Worm (Caenorhabditis elegans): Measurements from ENCODE around the gene Y57G11B.5.

Y57G11B.5 gene

ce11 chrIV:14576471-14576870, 1.9 kb downstream of the Y57G11B.5 start:
- TF ChIP-seq M03D4.4 (tag; optimal IDR thresholded peaks at IDR 0.05) (peak; percentile 63), pha-4 (tag; optimal IDR thresholded peaks at IDR 0.05) (no peak), ceh-83 (GFP tag; optimal IDR thresholded peaks at IDR 0.05) (peak; percentile 81), sem-2 (GFP tag; optimal IDR thresholded peaks at IDR 0.05) (no peak), mls-2 (tag; optimal IDR thresholded peaks at IDR 0.05) (no peak), cnd-1 (tag; optimal IDR thresholded peaks at IDR 0.05) (peak; percentile 71), flh-1 (GFP tag; optimal IDR thresholded peaks at IDR 0.05) (peak; percentile 16), ces-1 (GFP tag; optimal IDR thresholded peaks at IDR 0.05) (no peak), nhr-2 (tag; optimal IDR thresholded peaks at IDR 0.05) (no peak), nhr-76 (tag; optimal IDR thresholded peaks at IDR 0.05) (no peak), ham-2 (GFP tag; optimal IDR thresholded peaks at IDR 0.05) (peak; percentile 71), bed-3 (GFP tag; optimal IDR thresholded peaks at IDR 0.05) (peak; percentile 22), tbx-8 (GFP tag; optimal IDR thresholded peaks at IDR 0.05) (no peak), ztf-11 (tag; optimal IDR thresholded peaks at IDR 0.05) (no peak)

DNA sequence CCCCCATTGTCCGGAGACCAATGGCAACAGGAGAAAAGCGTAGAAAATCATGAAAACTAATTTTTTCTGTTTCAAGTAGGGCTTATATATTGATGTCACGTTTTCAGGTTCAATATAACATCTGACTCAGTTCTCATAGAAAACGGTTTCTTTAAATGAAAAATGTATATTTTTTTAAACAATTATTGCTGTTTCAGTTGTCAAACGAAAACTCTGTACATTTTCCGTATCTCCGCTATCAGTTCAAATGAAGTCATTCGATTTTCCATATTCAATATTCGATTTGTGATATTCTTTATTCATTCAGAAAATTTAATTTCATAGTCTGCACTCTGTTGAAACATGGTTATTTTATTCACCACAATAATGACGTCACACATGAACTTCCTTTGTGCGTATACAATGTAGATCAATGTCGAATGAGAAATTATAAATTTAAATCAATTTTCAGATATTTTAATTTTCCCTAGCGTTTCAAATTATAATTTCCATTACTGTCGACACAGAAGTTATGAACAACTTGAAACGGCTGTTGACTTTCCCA, 4.1 kb downstream of the Y57G11B.5 start, which contains the start of gene Y57G11B.8:
Y57G11B.8 (minus strand) TSS at position 51 of the 544 bp plus-strand sequence.
- no peak for TF ChIP-seq flh-1 (GFP tag; optimal IDR thresholded peaks at IDR 0.05)
- TF ChIP-seq blmp-1 (tag; optimal IDR thresholded peaks at IDR 0.05), result no peak
- no peak for TF ChIP-seq bed-3 (GFP tag; optimal IDR thresholded peaks at IDR 0.05)
- TF ChIP-seq nhr-76 (tag; optimal IDR thresholded peaks at IDR 0.05), result no peak
- TF ChIP-seq nhr-2 (tag; optimal IDR thresholded peaks at IDR 0.05), result no peak
- TF ChIP-seq ceh-39 (tag; optimal IDR thresholded peaks at IDR 0.05), result no peak
- TF ChIP-seq pha-4 (tag; optimal IDR thresholded peaks at IDR 0.05), result no peak
- no peak for TF ChIP-seq elt-1 (tag; optimal IDR thresholded peaks at IDR 0.05; ENCODE audit: borderline replicate concordance, insufficient read depth)
- TF ChIP-seq zip-8 (tag; optimal IDR thresholded peaks at IDR 0.05), result no peak
- no peak for TF ChIP-seq lsy-2 (tag; optimal IDR thresholded peaks at IDR 0.05)
- TF ChIP-seq sptf-1 (tag; optimal IDR thresholded peaks at IDR 0.05), result no peak
- TF ChIP-seq mep-1 (tag; optimal IDR thresholded peaks at IDR 0.05), result no peak
- TF ChIP-seq cnd-1 (tag; optimal IDR thresholded peaks at IDR 0.05), result no peak

DNA sequence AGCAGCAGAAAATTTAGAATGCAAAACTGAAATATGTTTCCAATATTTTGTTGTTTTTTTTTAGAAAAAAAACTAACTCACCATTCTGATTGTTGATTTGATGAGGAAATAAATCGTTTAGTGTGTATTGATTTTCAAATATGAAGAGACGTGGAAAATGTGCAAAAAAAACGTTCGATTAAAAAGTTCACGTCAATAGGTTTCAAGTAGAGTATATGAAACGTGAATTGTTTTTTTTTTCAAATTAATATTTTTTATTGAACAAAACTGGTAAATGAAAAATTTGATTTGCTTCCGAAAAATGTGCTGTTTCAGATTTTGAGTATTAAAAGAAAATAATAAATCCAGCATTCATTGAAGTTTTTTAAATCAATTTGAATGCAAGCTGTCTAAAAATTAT, 6.3 kb downstream of the Y57G11B.5 start, which contains the start of gene irld-18:
irld-18 (minus strand) TSS at position 101 of the 400 bp plus-strand sequence.
- TF ChIP-seq pha-4 (tag; optimal IDR thresholded peaks at IDR 0.05), result no peak
- TF ChIP-seq flh-1 (GFP tag; optimal IDR thresholded peaks at IDR 0.05), result no peak
- TF ChIP-seq ceh-83 (GFP tag; optimal IDR thresholded peaks at IDR 0.05), result no peak
- no peak for TF ChIP-seq lsy-2 (tag; optimal IDR thresholded peaks at IDR 0.05)
- no peak for TF ChIP-seq sptf-1 (tag; optimal IDR thresholded peaks at IDR 0.05)
- TF ChIP-seq nhr-237 (tag; optimal IDR thresholded peaks at IDR 0.05), result no peak
- no peak for TF ChIP-seq bed-3 (GFP tag; optimal IDR thresholded peaks at IDR 0.05)
- no peak for TF ChIP-seq ham-2 (GFP tag; optimal IDR thresholded peaks at IDR 0.05)
- no peak for TF ChIP-seq lin-13 (tag; optimal IDR thresholded peaks at IDR 0.05)

ce11 chrIV:14586759-14587158, 12.1 kb downstream of the Y57G11B.5 start:
- no peak for TF ChIP-seq bed-3 (GFP tag; optimal IDR thresholded peaks at IDR 0.05)
- TF ChIP-seq ces-1 (GFP tag; optimal IDR thresholded peaks at IDR 0.05), result no peak
- TF ChIP-seq ceh-39 (tag; optimal IDR thresholded peaks at IDR 0.05), result no peak
- TF ChIP-seq ztf-11 (tag; optimal IDR thresholded peaks at IDR 0.05), result no peak
- no peak for TF ChIP-seq lin-13 (tag; optimal IDR thresholded peaks at IDR 0.05)
- no peak for TF ChIP-seq mls-2 (tag; optimal IDR thresholded peaks at IDR 0.05)
- TF ChIP-seq hlh-1 (tag; optimal IDR thresholded peaks at IDR 0.05), result no peak
- no peak for TF ChIP-seq pha-4 (tag; optimal IDR thresholded peaks at IDR 0.05)
- no peak for TF ChIP-seq drap-1 (GFP tag; optimal IDR thresholded peaks at IDR 0.05)
- no peak for TF ChIP-seq cnd-1 (tag; optimal IDR thresholded peaks at IDR 0.05)

DNA sequence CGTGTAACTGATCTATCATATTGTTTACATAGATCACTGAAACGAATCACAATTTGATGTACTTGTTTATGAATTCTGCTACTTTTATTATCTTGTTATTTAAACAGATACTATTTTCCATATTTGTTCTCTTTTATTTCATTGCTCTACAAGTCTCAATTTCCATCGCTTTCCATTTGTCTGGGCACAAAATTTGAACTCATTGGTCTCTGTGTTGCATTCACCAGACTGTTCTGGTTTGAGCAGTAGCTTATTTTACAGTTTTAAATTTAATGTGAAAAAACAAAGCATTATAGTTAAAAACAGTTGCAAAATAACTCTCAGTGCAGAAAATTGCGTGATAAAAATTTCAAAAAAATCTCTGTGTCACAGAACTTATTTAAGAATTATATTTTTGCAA, 13.0 kb downstream of the Y57G11B.5 start:
- TF ChIP-seq nhr-2 (tag; optimal IDR thresholded peaks at IDR 0.05), result no peak

DNA sequence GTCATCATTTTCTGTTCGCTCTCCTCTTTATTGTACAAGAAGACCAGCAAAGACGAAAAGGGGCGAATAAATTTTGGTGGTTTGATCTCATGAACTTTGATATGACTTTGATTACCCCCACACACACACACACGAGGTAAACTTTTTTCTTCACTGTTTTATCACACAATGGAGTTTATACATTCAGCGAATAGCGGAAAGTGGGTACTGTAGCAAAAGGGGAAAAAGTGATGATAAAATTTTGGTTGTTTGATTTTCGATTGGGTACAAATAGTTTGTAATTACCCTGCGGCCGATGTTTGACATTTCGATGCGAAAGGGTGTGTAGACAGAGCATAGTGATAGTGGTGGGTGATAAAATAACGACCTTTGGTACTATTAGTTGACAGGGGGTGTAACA, 19.6 kb downstream of the Y57G11B.5 start:
- TF ChIP-seq mls-2 (tag; optimal IDR thresholded peaks at IDR 0.05), result no peak
- TF ChIP-seq flh-1 (GFP tag; optimal IDR thresholded peaks at IDR 0.05), result no peak
- TF ChIP-seq unc-62 (GFP tag; optimal IDR thresholded peaks at IDR 0.05), result no peak
- peak; percentile 26 for TF ChIP-seq lsy-2 (tag; optimal IDR thresholded peaks at IDR 0.05)
- no peak for TF ChIP-seq snpc-4 (tag; optimal IDR thresholded peaks at IDR 0.05)
- TF ChIP-seq ztf-11 (tag; optimal IDR thresholded peaks at IDR 0.05), result no peak
- TF ChIP-seq elt-3 (tag; optimal IDR thresholded peaks at IDR 0.05), result peak; percentile 43
- TF ChIP-seq lin-32 (GFP tag; optimal IDR thresholded peaks at IDR 0.05), result no peak
- peak; percentile 11 for TF ChIP-seq nhr-237 (tag; optimal IDR thresholded peaks at IDR 0.05)

Data from whole organism, mixed stage, embryonic.